Fruit fly (Drosophila melanogaster): ENCODE data around the gene CG5177.

DNA sequence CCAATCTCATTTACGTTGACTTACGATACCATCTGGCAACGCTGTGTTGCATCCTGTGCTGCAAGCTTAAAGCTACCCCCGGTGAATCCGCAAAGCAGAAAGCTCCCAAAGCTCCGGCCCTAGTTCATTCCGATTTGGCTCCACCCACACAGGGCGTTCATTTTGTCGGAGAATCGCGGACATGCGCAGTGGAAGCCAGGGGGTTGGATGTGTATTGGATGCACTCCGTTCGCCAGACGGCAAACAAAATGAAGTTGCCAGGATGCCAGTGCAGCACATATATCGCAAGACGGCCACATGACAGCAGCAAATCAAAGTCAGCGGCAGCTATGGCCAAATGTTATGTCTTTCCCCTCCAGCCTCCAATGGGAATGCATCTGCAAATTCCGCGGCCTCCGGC is 46.2 kb upstream of the CG5177 start:
- TF ChIP-seq CG4854 (GFP tag; optimal IDR thresholded peaks at IDR 0.05), result no peak
- TF ChIP-seq CG15479 (GFP tag; optimal IDR thresholded peaks at IDR 0.05), result no peak
- TF ChIP-seq CG5953 (GFP tag; IDR thresholded peaks at IDR 0.05), result no peak
- no peak for TF ChIP-seq Dad (GFP tag; optimal IDR thresholded peaks at IDR 0.05)
- TF ChIP-seq CG6683 (GFP tag; optimal IDR thresholded peaks at IDR 0.05), result no peak

Measured in whole organism, embryonic.